Fruit fly (Drosophila melanogaster) whole organism, wandering third instar larva: ENCODE data around the gene CG7692.

Experiments
- CG32264 ChIP-seq: fragments of 200-800 bp; sonication (Bioruptor generic); optimal IDR thresholded peaks from 2 replicates; lab custom pipeline; 2016; ENCODE audit warnings: missing biosample characterization, missing genetic modification characterization
- CrebA ChIP-seq: fragments of 200-800 bp; sonication (Bioruptor generic); optimal IDR thresholded peaks from 2 replicates; lab custom pipeline; 2016; ENCODE audit warnings: missing biosample characterization, mild to moderate bottlenecking, missing genetic modification characterization, borderline replicate concordance
- GATAd ChIP-seq: sonication (Bioruptor generic); optimal IDR thresholded peaks from 2 replicates; lab custom pipeline; 2016; ENCODE audit warnings: missing biosample characterization, missing genetic modification characterization
- HLH106 ChIP-seq: fragments of 200-800 bp; optimal IDR thresholded peaks from 3 replicates; lab custom pipeline; 2019; ENCODE audit warnings: missing biosample characterization, mild to moderate bottlenecking, missing genetic modification characterization, moderate library complexity
- Hr83 ChIP-seq: fragments of 200-300 bp; sonication (Bioruptor generic); optimal IDR thresholded peaks from 2 replicates; lab custom pipeline; 2016; ENCODE audit warnings: missing biosample characterization, mild to moderate bottlenecking, missing genetic modification characterization, moderate library complexity; ENCODE audit not compliant: poor library complexity, severe bottlenecking
- Myc ChIP-seq: fragments of >200 bp; optimal IDR thresholded peaks from 2 replicates; lab custom pipeline; 2017
- dl ChIP-seq, 2 experiments: fragments of 175-275, 200-275 bp in 1 of 2; fragments of 200-275 bp in 1 of 2; sonication (Bioruptor generic); optimal IDR thresholded peaks; lab custom pipeline; 2018; ENCODE audit warnings: mild to moderate bottlenecking in 2 of 2, missing biosample characterization in 2 of 2, missing genetic modification characterization in 2 of 2, moderate library complexity in 2 of 2; ENCODE audit not compliant: partially characterized antibody in 2 of 2, insufficient read depth in 1 of 2
- foxo ChIP-seq, 2 experiments: fragments of 200-800 bp; sonication (Bioruptor generic); optimal IDR thresholded peaks; 2 replicates in 1 of 2; 3 replicates in 1 of 2; lab custom pipeline; 2016 to 2017; ENCODE audit warnings: missing biosample characterization in 2 of 2, missing genetic modification characterization in 2 of 2
- h ChIP-seq: fragments of 200-800 bp; sonication (Bioruptor generic); optimal IDR thresholded peaks from 3 replicates; lab custom pipeline; 2016; ENCODE audit warnings: missing biosample characterization, mild to moderate bottlenecking, missing genetic modification characterization
- jim ChIP-seq: fragments of 175-275, 200-325 bp; sonication (Bioruptor generic); optimal IDR thresholded peaks from 2 replicates; lab custom pipeline; 2016; ENCODE audit warnings: missing biosample characterization, mild to moderate bottlenecking, missing genetic modification characterization
- pan ChIP-seq: fragments of >200 bp; optimal IDR thresholded peaks from 2 replicates; lab custom pipeline; 2017
- psq ChIP-seq: fragments of 200-800 bp; sonication (Bioruptor generic); optimal IDR thresholded peaks from 3 replicates; lab custom pipeline; 2017; ENCODE audit warnings: missing biosample characterization, mild to moderate bottlenecking, missing genetic modification characterization, moderate library complexity
- tai ChIP-seq: sonication (Bioruptor generic); optimal IDR thresholded peaks from 2 replicates; lab custom pipeline; 2016; ENCODE audit warnings: missing biosample characterization, missing genetic modification characterization
- woc ChIP-seq: sonication (Bioruptor generic); optimal IDR thresholded peaks from 2 replicates; lab custom pipeline; 2016; ENCODE audit warnings: missing biosample characterization, mild to moderate bottlenecking, missing genetic modification characterization

DNA sequence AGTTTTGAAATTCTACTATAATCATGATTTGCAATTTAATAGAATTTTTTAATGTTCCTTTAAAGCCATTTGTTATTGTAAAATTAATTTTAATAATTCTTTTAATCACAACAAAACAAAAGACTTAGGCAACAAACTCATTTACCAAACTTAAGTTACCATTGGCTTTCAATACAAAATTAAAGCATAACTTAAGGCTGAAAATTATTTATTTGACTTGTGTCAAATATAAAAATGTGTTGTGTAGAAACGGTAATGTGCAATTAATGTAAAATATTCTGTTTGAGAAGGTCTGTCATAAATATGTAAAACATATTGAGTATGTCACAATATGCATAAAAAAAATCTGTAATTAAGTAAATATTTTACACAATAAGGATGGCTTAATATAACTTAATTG is 55.5 kb downstream of the CG7692 start:
- TF ChIP-seq GATAd (GFP tag; lab: Kevin White, UChicago) (no peak), HLH106 (no peak), psq (GFP tag; lab: Kevin White, UChicago) (no peak), CrebA (no peak), Hr83 (GFP tag; lab: Kevin White, UChicago) (no peak), pan (lab: Kevin White, UChicago) (no peak), foxo (GFP tag; optimal IDR thresholded peaks at IDR 0.05; lab: Kevin White, UChicago) (no peak), h (GFP tag; lab: Kevin White, UChicago) (no peak), dl (GFP tag; optimal IDR thresholded peaks at IDR 0.05; lab: Kevin White, UChicago; ENCODE audit: insufficient read depth in 1 of 2, partially characterized antibody in 2 of 2) (no peak), woc (GFP tag; lab: Kevin White, UChicago) (no peak), tai (no peak), jim (GFP tag; lab: Kevin White, UChicago) (no peak), CG32264 (no peak), Myc (peak; percentile 24)
